Worm (Caenorhabditis elegans): ENCODE measurements around the gene syf-2.

Gene syf-2

DNA sequence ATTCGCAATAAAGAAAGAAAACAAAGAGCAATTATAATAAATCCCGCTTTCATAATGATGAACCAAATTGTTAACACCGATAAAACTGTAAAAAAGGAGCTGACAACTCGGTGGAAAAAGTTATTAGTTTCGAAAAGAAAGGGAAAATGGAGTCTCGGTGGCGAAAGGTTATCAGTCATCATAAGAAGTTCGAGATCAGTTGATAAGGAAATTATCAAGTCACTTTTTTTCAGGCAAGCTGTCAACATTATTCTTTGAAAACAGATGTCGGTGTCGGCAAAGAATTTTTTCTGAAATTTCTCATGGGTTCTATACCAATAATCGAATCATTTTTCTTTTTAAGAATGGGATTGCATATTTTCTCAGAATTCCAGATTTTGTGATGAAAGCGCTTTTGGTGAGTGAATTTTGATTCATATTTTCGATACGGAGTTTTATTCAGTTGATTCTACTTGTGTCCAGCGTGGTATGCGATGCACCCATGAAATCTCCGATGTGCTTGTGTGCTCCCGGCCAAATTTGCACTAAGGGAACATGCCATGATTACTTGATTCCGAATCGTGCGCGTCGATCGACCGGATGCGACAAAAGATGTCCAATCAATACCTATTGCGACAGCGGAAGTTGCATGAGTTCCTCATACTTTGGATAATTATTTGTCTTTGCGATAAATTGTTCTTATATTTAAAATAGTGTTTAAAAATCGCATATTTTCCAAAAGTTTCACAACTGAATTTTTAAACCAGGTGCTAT, 26.6 kb upstream of the syf-2 start, which contains the start of the genes F37C12.21 and F37C12.10:
Gene F37C12.21, plus strand, starts transcription at position 58 of the 753 bp plus-strand sequence.
Gene F37C12.10, minus strand, starts transcription at position 85 of the 753 bp plus-strand sequence.
- TF ChIP-seq W03F9.2 (tag; optimal IDR thresholded peaks at IDR 0.05) (no peak), dao-5 (tag; optimal IDR thresholded peaks at IDR 0.05) (no peak), him-1 (tag; optimal IDR thresholded peaks at IDR 0.05) (no peak)

DNA sequence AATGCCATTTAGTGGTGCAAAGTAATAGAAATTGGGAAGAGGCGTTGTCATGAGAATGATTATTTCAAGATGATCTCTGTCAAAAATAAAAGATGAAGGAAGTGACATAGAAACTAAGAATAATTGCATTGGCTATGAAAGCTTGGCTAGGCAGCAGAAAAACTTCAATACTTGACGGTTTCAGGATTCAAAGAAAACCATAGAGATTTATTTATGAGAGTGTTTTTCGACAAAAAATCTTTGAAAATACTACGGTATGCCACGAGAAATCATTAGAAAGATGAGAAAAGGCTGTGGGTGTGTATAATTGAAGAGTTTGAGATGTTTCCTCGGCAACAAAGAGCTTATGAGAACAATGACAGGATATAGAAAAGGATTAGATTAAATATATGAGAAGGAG, 23.6 kb upstream of the syf-2 start, which contains the start of gene F37C12.14:
Gene F37C12.14, minus strand, starts transcription at position 101 of the 400 bp plus-strand sequence.
- TF ChIP-seq him-1 (tag; optimal IDR thresholded peaks at IDR 0.05) = no peak
- TF ChIP-seq W03F9.2 (tag; optimal IDR thresholded peaks at IDR 0.05) = no peak
- TF ChIP-seq dao-5 (tag; optimal IDR thresholded peaks at IDR 0.05) = no peak

DNA sequence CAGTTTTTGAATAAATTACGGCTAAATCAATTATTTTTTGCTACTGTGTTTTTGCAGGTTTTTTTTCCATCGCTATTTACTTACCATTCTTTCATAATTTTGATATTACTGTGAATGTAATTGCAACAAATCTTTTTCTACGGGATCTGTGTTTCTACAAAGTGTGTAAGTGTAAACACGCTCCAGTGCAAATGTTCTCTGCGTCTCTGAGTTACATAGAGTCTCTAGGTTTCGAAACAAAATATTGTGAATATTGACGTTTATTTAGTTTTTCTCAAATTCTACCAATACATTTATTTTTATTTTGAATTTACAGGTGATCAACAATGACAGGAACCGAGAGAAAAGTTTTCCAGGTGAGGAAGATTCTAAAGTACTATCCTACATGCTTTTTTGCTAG, 22.1 kb upstream of the syf-2 start, which contains the start of gene yju-2:
Gene yju-2, plus strand, starts transcription at position 315 of the 400 bp plus-strand sequence.
- TF ChIP-seq W03F9.2 (tag; optimal IDR thresholded peaks at IDR 0.05) (no peak), dao-5 (tag; optimal IDR thresholded peaks at IDR 0.05) (no peak), him-1 (tag; optimal IDR thresholded peaks at IDR 0.05) (no peak)

DNA sequence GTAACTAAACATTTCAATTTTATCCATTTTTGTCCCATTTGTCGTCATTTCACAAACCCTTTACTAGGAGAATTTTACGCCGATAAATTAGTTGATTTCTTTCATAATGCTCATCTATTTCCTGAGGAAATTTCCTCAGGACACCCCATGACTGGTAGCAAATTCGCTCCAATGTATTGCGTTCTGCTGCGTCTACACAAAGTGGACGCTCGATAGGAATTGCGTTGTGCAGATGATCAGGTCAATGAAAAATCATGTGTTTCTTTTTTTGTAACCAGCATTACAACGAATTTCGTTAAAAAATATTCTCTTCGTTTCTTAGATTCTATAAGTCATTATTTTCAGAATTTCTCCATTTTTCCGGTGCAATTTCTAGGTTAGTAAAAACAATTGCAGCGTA, 19.9 kb upstream of the syf-2 start, which contains the start of gene epg-4:
Gene epg-4, plus strand, starts transcription at position 346 of the 400 bp plus-strand sequence.
- TF ChIP-seq him-1 (tag; optimal IDR thresholded peaks at IDR 0.05) = no peak
- no peak for TF ChIP-seq W03F9.2 (tag; optimal IDR thresholded peaks at IDR 0.05)
- no peak for TF ChIP-seq dao-5 (tag; optimal IDR thresholded peaks at IDR 0.05)

DNA sequence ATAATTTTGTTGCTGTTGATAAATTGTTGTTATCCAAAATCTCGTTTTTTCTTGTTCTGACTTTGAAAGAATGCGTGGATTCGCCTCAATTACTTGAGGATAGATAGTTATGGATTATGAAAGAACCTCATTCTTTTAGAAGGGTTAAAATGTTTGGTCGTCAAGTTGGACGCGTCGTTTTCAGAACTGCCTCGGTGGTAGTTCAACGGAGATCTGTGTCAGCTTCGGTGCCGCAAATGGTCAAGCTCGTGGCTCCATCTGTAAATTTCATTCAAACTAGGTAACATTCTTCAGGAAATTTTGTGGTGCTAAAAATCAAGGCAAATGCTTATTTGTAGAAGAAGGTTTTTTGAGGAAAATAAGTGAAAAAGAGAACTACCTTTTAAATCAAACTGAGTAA, 18.7 kb upstream of the syf-2 start, which contains the start of gene ndab-2:
Gene ndab-2, plus strand, starts transcription at position 140 of the 400 bp plus-strand sequence.
- TF ChIP-seq W03F9.2 (tag; optimal IDR thresholded peaks at IDR 0.05) = no peak
- TF ChIP-seq dao-5 (tag; optimal IDR thresholded peaks at IDR 0.05) = no peak
- TF ChIP-seq him-1 (tag; optimal IDR thresholded peaks at IDR 0.05) = no peak

DNA sequence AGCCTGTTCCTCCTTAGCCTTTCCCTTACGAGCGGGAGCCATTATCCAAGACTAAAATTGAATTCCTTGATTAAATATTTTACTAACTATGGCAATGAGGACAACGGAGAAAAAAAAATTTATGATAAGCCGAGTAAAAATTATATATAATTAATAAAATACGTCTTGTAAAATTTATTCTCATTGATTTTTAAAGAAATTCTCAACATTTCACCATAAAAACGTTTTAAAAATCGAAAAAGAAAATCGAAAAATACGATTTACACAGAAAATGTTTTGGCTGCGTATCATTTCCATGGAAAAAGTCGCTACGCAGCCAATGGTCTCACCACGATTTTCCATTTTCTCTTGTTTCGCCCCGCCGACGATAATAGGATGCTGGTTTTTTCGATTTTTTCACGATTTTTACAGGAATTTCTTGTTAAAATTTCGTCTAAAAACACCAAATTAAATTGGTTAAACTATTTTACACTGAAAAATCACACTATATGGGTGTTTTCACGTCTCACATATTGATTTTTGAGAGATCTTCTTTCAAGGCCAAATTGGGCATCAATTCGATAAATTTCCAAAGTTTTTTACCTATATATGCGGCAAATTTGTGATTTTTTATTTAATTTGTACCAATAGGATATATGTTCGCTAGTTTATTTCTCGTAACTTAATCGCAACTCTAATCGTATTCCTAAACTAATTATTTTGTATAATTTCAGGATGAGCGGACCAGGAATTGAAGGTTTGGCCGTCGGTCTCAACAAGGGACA, 17.8 kb upstream of the syf-2 start, which contains the start of the genes rps-14 and rpl-36:
Gene rps-14, minus strand, starts transcription at position 51 of the 764 bp plus-strand sequence.
Gene rpl-36, plus strand, starts transcription at position 714 of the 764 bp plus-strand sequence.
- TF ChIP-seq dao-5 (tag; optimal IDR thresholded peaks at IDR 0.05) (no peak), him-1 (tag; optimal IDR thresholded peaks at IDR 0.05) (peak; percentile 26), W03F9.2 (tag; optimal IDR thresholded peaks at IDR 0.05) (peak; percentile 72)

DNA sequence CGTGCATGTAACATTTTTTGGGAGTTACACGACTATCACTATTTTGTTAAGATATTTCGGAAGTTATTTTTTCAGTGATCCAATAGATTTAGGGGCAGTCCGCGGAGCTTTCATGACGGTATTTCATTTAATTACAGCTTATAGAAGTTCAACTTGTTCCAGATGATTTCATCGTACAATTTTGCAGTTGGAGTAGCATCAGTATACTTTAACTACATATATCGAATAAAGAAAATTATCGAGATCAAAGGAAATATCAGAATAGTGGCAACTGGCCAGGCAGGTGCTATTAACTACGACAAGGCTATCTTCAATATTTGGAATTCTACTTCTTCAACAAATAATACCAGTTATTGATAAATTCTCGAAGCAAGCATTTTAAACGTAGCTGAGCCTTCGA, 16.6 kb upstream of the syf-2 start:
- no peak for TF ChIP-seq dao-5 (tag; optimal IDR thresholded peaks at IDR 0.05)
- no peak for TF ChIP-seq him-1 (tag; optimal IDR thresholded peaks at IDR 0.05)
- no peak for TF ChIP-seq W03F9.2 (tag; optimal IDR thresholded peaks at IDR 0.05)

DNA sequence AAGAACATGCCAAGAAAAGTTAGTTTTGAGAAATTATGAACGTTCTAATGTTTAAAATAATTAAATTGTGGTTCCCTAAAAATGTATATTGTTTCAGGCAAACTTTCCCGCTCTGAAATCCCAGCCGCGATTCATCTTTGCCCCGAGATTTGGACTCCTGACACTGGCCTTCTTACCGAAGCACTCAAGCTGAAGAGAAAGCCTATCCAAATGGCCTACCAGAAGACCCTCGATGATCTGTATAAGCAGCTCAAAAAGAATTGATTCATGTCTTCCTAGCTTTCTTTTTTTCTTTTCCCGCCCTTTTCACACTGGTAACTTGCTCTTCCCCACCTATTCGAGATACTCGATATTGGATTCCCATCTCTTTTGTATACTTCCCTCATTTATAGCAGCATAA, 8.2 kb upstream of the syf-2 start:
- TF ChIP-seq W03F9.2 (tag; optimal IDR thresholded peaks at IDR 0.05) = no peak
- no peak for TF ChIP-seq dao-5 (tag; optimal IDR thresholded peaks at IDR 0.05)
- TF ChIP-seq him-1 (tag; optimal IDR thresholded peaks at IDR 0.05) = no peak

DNA sequence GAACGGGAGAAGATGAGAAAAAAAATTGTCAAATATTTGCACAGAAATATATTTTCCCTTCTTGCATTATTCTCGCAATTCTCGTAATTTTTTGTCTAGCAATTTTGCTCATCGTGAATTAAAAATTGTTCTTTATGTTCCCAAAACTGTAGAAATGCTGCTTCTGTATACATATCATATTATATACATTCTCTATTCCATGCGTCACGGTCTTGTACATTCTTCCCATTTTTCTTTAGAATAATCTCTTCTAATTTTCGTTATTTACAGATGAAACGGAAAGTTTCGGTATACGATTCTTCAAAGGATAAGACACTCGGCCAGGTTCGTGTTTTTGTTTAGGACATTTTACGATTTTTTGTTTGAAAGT, 5.6 kb upstream of the syf-2 start, which contains the start of gene acs-4:
Gene acs-4, plus strand, starts transcription at position 271 of the 370 bp plus-strand sequence.
- TF ChIP-seq him-1 (tag; optimal IDR thresholded peaks at IDR 0.05) = no peak
- TF ChIP-seq dao-5 (tag; optimal IDR thresholded peaks at IDR 0.05) = no peak
- TF ChIP-seq W03F9.2 (tag; optimal IDR thresholded peaks at IDR 0.05) = no peak

DNA sequence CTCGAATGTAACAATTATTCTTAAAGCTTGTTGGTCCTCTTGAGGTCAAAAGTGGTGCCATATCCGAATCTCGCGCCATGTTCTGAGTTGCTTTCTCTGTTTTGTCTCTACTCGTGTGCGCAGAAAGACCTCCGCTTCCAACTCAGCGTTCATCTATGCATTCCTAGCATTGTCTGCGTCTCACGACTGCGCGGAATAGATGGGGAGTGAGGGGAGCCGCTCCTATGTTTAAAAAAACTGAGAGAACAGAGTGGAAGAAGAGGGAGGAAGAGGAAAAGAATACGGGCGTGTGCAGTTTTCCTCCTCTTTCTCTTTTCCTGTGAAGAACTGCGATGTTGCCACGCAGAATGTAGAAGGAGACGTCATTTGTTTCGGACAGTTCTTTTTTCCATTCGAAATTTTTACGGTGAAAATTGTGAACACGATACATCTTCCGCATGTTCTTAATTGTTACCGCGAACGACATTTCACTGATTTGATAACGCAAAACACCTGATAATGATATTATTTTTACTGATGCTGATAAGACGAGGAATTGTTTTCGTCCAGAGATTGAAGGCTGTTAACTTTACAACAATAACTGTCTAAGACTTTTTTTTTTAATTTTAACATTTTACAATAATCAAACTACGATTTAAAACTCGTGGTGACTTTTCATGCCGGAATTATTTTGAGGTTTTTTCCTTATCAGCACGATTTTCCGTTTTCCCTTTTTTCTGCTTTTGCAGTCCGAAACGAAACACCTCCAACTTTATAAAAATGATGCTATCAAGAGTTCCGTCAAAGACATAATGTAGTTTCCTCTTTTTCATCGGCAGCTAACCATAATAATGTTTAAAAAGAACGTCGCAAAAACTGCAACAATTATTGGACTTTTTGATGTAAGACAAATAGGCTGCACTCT, 5.0 kb upstream of the syf-2 start:
- TF ChIP-seq dao-5 (tag; optimal IDR thresholded peaks at IDR 0.05) (no peak), him-1 (tag; optimal IDR thresholded peaks at IDR 0.05) (peak; percentile 59), W03F9.2 (tag; optimal IDR thresholded peaks at IDR 0.05) (no peak)

DNA sequence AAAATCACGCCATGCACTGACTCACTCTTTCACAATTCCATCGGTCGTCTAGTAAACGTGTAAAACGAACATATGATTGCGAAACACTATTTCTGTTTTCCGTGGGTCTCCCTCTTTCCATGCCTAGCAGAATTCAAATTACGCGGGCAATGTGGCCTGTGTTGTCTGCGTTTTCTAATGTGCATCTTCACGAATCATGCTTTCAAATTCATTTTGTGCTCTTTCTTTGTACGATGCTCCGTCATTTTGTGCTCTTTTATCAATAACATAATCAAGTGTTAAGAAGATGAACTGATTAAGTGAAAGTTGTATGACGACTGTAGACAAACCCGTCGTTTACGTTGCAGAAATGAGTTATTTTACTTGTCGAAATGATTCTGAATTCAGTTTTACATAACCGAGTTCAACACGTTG, 3.9 kb upstream of the syf-2 start:
- TF ChIP-seq W03F9.2 (tag; optimal IDR thresholded peaks at IDR 0.05) = no peak
- TF ChIP-seq him-1 (tag; optimal IDR thresholded peaks at IDR 0.05) = no peak
- no peak for TF ChIP-seq dao-5 (tag; optimal IDR thresholded peaks at IDR 0.05)

DNA sequence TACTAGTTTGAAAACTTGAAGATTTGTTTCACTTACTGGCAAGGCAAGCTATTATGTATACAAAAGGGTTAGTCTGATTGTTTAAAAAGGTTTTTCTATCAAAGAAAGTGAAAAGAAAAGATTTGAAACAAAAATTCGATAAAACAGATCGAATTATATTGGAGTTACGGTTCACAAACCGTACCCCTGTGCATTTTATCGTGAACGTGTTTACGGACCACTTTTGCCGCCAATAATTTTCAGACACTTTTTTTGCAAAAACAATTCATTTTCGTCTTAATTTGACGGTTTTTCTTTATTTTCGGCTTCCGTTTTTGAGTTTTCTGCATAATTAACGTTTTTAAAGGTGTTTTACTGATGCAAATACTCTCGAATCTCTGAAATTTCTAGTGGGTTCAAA, 3.4 kb upstream of the syf-2 start:
- TF ChIP-seq him-1 (tag; optimal IDR thresholded peaks at IDR 0.05) = no peak
- no peak for TF ChIP-seq W03F9.2 (tag; optimal IDR thresholded peaks at IDR 0.05)
- TF ChIP-seq dao-5 (tag; optimal IDR thresholded peaks at IDR 0.05) = no peak

DNA sequence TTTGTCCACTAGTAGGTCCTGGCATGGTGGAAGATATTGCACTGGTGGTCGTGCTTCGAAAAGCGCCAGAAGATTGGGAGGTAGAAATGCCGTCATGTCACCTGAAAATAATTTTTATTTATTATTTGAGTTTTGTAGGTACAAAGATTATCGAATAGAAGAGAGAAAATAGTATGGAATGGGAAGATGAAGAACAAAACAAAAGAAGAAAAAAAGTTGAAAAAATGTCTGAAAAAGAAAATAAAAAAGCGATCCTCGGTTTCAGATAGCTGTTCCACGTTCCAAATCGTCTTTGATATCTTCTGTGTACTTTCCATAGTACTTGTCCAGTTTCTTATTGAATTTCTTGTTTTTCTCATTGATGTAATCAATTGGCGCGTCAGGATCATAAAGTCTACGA, 860 bp downstream of the syf-2 start, which contains the start of gene rnp-7:
Gene rnp-7, minus strand, starts transcription at position 101 of the 400 bp plus-strand sequence.
- no peak for TF ChIP-seq dao-5 (tag; optimal IDR thresholded peaks at IDR 0.05)
- no peak for TF ChIP-seq W03F9.2 (tag; optimal IDR thresholded peaks at IDR 0.05)
- TF ChIP-seq him-1 (tag; optimal IDR thresholded peaks at IDR 0.05) = no peak
